Worm (Caenorhabditis elegans): ENCODE measurements around the gene nhr-213.

ce11 chrV:15867373-15867772, 29.2 kb downstream of the nhr-213 start, which contains the start of gene fbxa-197:
- TF ChIP-seq med-1 (GFP tag; optimal IDR thresholded peaks at IDR 0.05; ENCODE audit: insufficient read depth), result no peak
- no peak for TF ChIP-seq tab-1 (GFP tag; IDR thresholded peaks at IDR 0.05)
- TF ChIP-seq T22C8.4 (GFP tag; IDR thresholded peaks at IDR 0.05), result no peak
- no peak for TF ChIP-seq cog-1 (tag; optimal IDR thresholded peaks at IDR 0.05)
- no peak for TF ChIP-seq ztf-29 (GFP tag; IDR thresholded peaks at IDR 0.05)
- no peak for TF ChIP-seq ztf-23 (GFP tag; IDR thresholded peaks at IDR 0.05)
- no peak for TF ChIP-seq ref-1 (GFP tag; conservative IDR thresholded peaks at IDR 0.05)
